Fruit fly (Drosophila melanogaster): ENCODE results near the gene Ndae1.

Gene Ndae1

DNA sequence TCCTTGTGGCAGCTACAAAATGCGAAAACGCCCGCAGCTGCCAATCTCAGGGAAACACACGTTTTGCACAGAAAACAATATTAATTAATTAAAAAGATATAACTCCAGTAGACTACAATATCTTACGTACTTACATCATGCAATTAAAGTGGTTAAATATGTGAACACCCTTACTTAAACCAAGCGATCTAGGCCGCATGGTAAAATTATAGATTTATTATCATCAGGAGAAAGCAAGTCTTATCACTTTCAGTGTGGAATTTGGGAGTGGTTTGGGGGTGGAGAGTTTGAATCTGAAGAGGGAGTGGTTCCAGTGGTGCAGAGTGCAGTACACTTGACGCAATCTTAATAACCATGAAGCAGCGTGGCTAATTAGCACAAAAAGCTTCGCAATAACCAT, 33.0 kb upstream of the Ndae1 start:
- TF ChIP-seq Met (GFP tag; optimal IDR thresholded peaks at IDR 0.05) (peak; percentile 32), Ets96B (tag; optimal IDR thresholded peaks at IDR 0.05) (peak; percentile 16), CG16779 (tag; optimal IDR thresholded peaks at IDR 0.05) (no peak), fkh (GFP tag; optimal IDR thresholded peaks at IDR 0.05) (no peak), Eip78C (GFP tag) (peak; percentile 40), CG3032 (tag; optimal IDR thresholded peaks at IDR 0.05) (peak; percentile 7), svp (GFP tag) (peak; percentile 51), CG6792 (GFP tag; optimal IDR thresholded peaks at IDR 0.05) (no peak), vri (GFP tag; optimal IDR thresholded peaks at IDR 0.05) (no peak), CG10669 (GFP tag; optimal IDR thresholded peaks at IDR 0.05) (peak; percentile 19), Hr39 (GFP tag; optimal IDR thresholded peaks at IDR 0.05) (peak; percentile 2)

DNA sequence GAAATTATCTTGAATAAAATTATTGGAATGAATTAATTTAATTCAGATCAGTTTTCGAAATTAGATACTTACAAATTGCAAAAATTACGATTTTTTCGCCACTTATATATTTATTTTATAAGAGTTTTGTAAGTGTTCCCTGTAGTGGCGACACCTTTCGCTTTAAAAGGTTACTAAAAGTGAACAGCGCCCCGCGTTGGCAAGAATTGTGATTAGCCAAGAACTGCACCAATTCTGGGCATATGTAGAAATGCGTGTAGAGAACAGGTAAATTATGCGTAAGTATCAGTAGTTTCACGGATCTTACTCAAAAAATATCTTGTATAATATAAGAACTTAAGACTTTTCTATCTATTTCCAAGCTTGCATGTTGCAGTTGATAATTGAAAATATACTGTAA, 32.3 kb upstream of the Ndae1 start:
- TF ChIP-seq CG11902 (GFP tag; optimal IDR thresholded peaks at IDR 0.05) = peak; percentile 46
- TF ChIP-seq esn (GFP tag; optimal IDR thresholded peaks at IDR 0.05) = peak; percentile 51
- TF ChIP-seq cyc (GFP tag; optimal IDR thresholded peaks at IDR 0.05) = peak; percentile 59
- TF ChIP-seq Eip78C (GFP tag) = peak; percentile 56
- TF ChIP-seq Smox (GFP tag; optimal IDR thresholded peaks at IDR 0.05) = peak; percentile 11
- TF ChIP-seq CG3919 (GFP tag; optimal IDR thresholded peaks at IDR 0.05) = peak; percentile 20
- TF ChIP-seq eg (GFP tag; IDR thresholded peaks at IDR 0.05) = no peak
- peak; percentile 6 for TF ChIP-seq OdsH (GFP tag; optimal IDR thresholded peaks at IDR 0.05)
- peak; percentile 29 for TF ChIP-seq Met (GFP tag; optimal IDR thresholded peaks at IDR 0.05)
- peak; percentile 70 for TF ChIP-seq Hr39 (GFP tag; optimal IDR thresholded peaks at IDR 0.05)
- TF ChIP-seq lz (GFP tag; optimal IDR thresholded peaks at IDR 0.05) = peak; percentile 56
- TF ChIP-seq dsx (GFP tag; optimal IDR thresholded peaks at IDR 0.05; ENCODE audit: poor library complexity, severe bottlenecking) = no peak
- TF ChIP-seq Ets21C (GFP tag; optimal IDR thresholded peaks at IDR 0.05) = no peak
- peak; percentile 29 for TF ChIP-seq pdm3 (GFP tag; optimal IDR thresholded peaks at IDR 0.05)
- peak; percentile 47 for TF ChIP-seq acj6 (GFP tag; optimal IDR thresholded peaks at IDR 0.05)
- TF ChIP-seq salr (GFP tag; optimal IDR thresholded peaks at IDR 0.05) = peak in 1 of 2 experiments; percentile 34
- TF ChIP-seq fkh (GFP tag; optimal IDR thresholded peaks at IDR 0.05) = peak; percentile 26
- TF ChIP-seq Ets96B (tag; optimal IDR thresholded peaks at IDR 0.05) = no peak
- peak; percentile 1 for TF ChIP-seq Sox15 (GFP tag; optimal IDR thresholded peaks at IDR 0.05)
- TF ChIP-seq Hr38 (GFP tag; optimal IDR thresholded peaks at IDR 0.05) = no peak
- peak; percentile 46 for TF ChIP-seq Sox14 (GFP tag; optimal IDR thresholded peaks at IDR 0.05)
- peak; percentile 76 for TF ChIP-seq CG31627 (GFP tag; optimal IDR thresholded peaks at IDR 0.05)
- no peak for TF ChIP-seq CG6854 (GFP tag; optimal IDR thresholded peaks at IDR 0.05)
- peak; percentile 32 for TF ChIP-seq CG3032 (tag; optimal IDR thresholded peaks at IDR 0.05)
- peak; percentile 36 for TF ChIP-seq topi (GFP tag; optimal IDR thresholded peaks at IDR 0.05)

DNA sequence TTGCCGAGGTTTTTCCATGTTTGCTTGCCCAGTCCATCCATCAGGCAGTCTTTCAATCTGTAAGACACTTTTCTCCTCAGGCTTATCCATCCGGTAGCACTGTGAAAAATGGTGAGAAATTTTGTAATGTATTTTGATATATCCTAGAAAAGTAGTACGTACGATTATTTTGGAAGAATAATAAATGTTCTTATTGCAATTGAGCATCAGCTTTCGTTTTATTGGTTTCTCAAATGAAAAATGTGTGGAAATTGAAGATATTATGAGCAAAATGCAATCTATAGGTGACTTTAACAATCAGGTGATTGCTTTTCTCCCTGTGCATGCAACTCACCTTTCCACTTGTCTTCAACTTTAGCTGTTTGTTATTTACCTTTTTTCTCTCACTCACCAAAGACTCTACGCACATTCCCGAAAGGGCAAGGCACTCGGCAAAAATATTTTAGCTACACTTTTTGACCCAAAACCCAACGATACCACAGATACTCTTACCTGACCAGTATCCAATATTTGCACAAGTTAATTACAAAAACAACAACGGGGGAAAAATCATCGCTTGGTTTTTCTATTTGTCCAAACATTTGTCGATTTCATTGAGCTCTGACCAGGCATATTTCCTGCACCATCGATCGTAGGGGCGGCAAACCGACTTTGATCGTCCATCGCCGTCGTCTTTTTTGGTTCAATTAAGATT, 28.6 kb upstream of the Ndae1 start:
- peak; percentile 17 for TF ChIP-seq fkh (GFP tag; optimal IDR thresholded peaks at IDR 0.05)
- peak; percentile 5 for TF ChIP-seq CG11762 (GFP tag; optimal IDR thresholded peaks at IDR 0.05; ENCODE audit: insufficient read depth)
- TF ChIP-seq CG6276 (GFP tag; optimal IDR thresholded peaks at IDR 0.05) = peak; percentile 13
- no peak for TF ChIP-seq fd59A (GFP tag; optimal IDR thresholded peaks at IDR 0.05)
- TF ChIP-seq CG7368 (GFP tag; optimal IDR thresholded peaks at IDR 0.05) = no peak
- TF ChIP-seq Hr38 (GFP tag; optimal IDR thresholded peaks at IDR 0.05) = no peak
- TF ChIP-seq Hr4 (GFP tag; optimal IDR thresholded peaks at IDR 0.05) = peak; percentile 45
- TF ChIP-seq Sox14 (GFP tag; optimal IDR thresholded peaks at IDR 0.05) = no peak
- peak; percentile 25; the same call in 1 of the 3 replicates for TF ChIP-seq CG8119 (GFP tag; IDR thresholded peaks at IDR 0.05)
- TF ChIP-seq CG32006 (GFP tag; optimal IDR thresholded peaks at IDR 0.05) = peak; percentile 62
- no peak for TF ChIP-seq Eip93F (GFP tag; optimal IDR thresholded peaks at IDR 0.05)
- TF ChIP-seq CG4318 (GFP tag; optimal IDR thresholded peaks at IDR 0.05) = peak; percentile 45
- no peak for TF ChIP-seq dac (GFP tag; optimal IDR thresholded peaks at IDR 0.05)
- TF ChIP-seq Lpt (GFP tag; optimal IDR thresholded peaks at IDR 0.05) = no peak
- TF ChIP-seq Eip78C (GFP tag) = peak; percentile 75

All from whole organism, prepupa.